Fruit fly (Drosophila melanogaster) S2 (cell line): ENCODE data around the gene CG15202.

Experiments used
- CG8478 ChIP-seq: fragments of >200 bp; optimal IDR thresholded peaks from 2 replicates; lab custom pipeline; 2018
- CTCF ChIP-seq, 2 experiments: fragments of >200 bp; optimal IDR thresholded peaks; 2 replicates each; lab custom pipeline; 2018

dm6 chrX:11108845-11109450 is 33.4 kb upstream of the CG15202 start:
- TF ChIP-seq CTCF (optimal IDR thresholded peaks at IDR 0.05; lab: Kevin White, UChicago): peak; percentile 40 to 49
- TF ChIP-seq CG8478 (lab: Kevin White, UChicago): no peak
